Fruit fly (Drosophila melanogaster) whole organism, embryonic: ENCODE data around the gene CG32276.

Experiments used
- Bgb ChIP-seq: fragments of 200-800 bp; sonication (Bioruptor generic); IDR thresholded peaks from 2 replicates; pipeline ENCODE4 v1.3.6; 2022; ENCODE audit warnings: missing biosample characterization, missing genetic modification characterization; ENCODE audit not compliant: partially characterized antibody
- CG10431 ChIP-seq: fragments of 200-800 bp; sonication (Bioruptor generic); optimal IDR thresholded peaks from 3 replicates; lab custom pipeline; 2018; ENCODE audit warnings: missing biosample characterization, mild to moderate bottlenecking, missing genetic modification characterization
- CG14014 ChIP-seq: fragments of 200-800 bp; sonication (Bioruptor generic); IDR thresholded peaks from 2 replicates; pipeline ENCODE4 v1.3.6; 2022; ENCODE audit warnings: missing biosample characterization, missing genetic modification characterization
- CG14441 ChIP-seq: fragments of 200-800 bp; sonication (Bioruptor generic); IDR thresholded peaks from 2 replicates; pipeline ENCODE4 v1.3.6; 2022; ENCODE audit warnings: missing biosample characterization, missing genetic modification characterization
- CG14860 ChIP-seq: fragments of 200-800 bp; sonication (Bioruptor generic); IDR thresholded peaks from 3 replicates; pipeline ENCODE4 v1.3.6; 2022; ENCODE audit warnings: missing biosample characterization, missing genetic modification characterization; ENCODE audit not compliant: partially characterized antibody
- CG16813 ChIP-seq: fragments of 200-800 bp; sonication (Bioruptor generic); IDR thresholded peaks from 3 replicates; pipeline ENCODE4 v1.3.6; 2022; ENCODE audit warnings: missing biosample characterization, missing genetic modification characterization; ENCODE audit not compliant: partially characterized antibody
- CG17829 ChIP-seq: fragments of 200-800 bp; optimal IDR thresholded peaks from 2 replicates; lab custom pipeline; 2019; ENCODE audit warnings: missing biosample characterization, mild to moderate bottlenecking, missing genetic modification characterization, moderate library complexity
- CG2120 ChIP-seq: fragments of 200-800 bp; sonication (Bioruptor generic); optimal IDR thresholded peaks from 3 replicates; lab custom pipeline; 2016; ENCODE audit warnings: missing biosample characterization, missing genetic modification characterization
- CG2129 ChIP-seq: fragments of 200-800 bp; sonication (Bioruptor generic); IDR thresholded peaks from 2 replicates; pipeline ENCODE4 v1.3.6; 2022; ENCODE audit warnings: missing biosample characterization, missing genetic modification characterization; ENCODE audit not compliant: partially characterized antibody
- CG2199 ChIP-seq: fragments of 200-800 bp; sonication (Bioruptor generic); IDR thresholded peaks from 3 replicates; pipeline ENCODE4 v1.3.6; 2022; ENCODE audit warnings: missing biosample characterization, missing genetic modification characterization
- CG2875 ChIP-seq: fragments of 200-800 bp; sonication (Bioruptor generic); optimal IDR thresholded peaks from 2 replicates; lab custom pipeline; 2017; ENCODE audit warnings: missing biosample characterization, mild to moderate bottlenecking, missing genetic modification characterization, missing genetic modification reagents
- CG34224 ChIP-seq: fragments of 200-800 bp; sonication (Bioruptor generic); IDR thresholded peaks from 3 replicates; pipeline ENCODE4 v1.3.6; 2022; ENCODE audit warnings: missing biosample characterization, missing genetic modification characterization; ENCODE audit not compliant: partially characterized antibody
- CG6791 ChIP-seq: fragments of 200-800 bp; sonication (Bioruptor generic); IDR thresholded peaks from 3 replicates; pipeline ENCODE4 v1.3.6; 2022; ENCODE audit warnings: missing biosample characterization, missing genetic modification characterization; ENCODE audit not compliant: partially characterized antibody
- CG8290 ChIP-seq, 3 experiments: fragments of 200-800 bp; sonication (Bioruptor generic); optimal IDR thresholded peaks; 2 replicates each; lab custom pipeline; 2016 to 2019; ENCODE audit warnings: missing biosample characterization in 3 of 3, missing genetic modification characterization in 3 of 3, mild to moderate bottlenecking in 2 of 3, moderate library complexity in 1 of 3
- CG8924 ChIP-seq: fragments of 200-800 bp; optimal IDR thresholded peaks from 3 replicates; lab custom pipeline; 2019; ENCODE audit warnings: missing biosample characterization, mild to moderate bottlenecking, missing genetic modification characterization, moderate library complexity
- CG9797 ChIP-seq: fragments of 200-800 bp; sonication (Bioruptor generic); optimal IDR thresholded peaks from 3 replicates; lab custom pipeline; 2018; ENCODE audit warnings: missing biosample characterization, mild to moderate bottlenecking, missing genetic modification characterization
- Dad ChIP-seq: fragments of 200-800 bp; sonication (Bioruptor generic); optimal IDR thresholded peaks from 3 replicates; lab custom pipeline; 2016; ENCODE audit warnings: missing biosample characterization, missing genetic modification characterization
- Dref ChIP-seq: fragments of 200-800 bp; sonication (Bioruptor generic); IDR thresholded peaks from 2 replicates; pipeline ENCODE4 v1.3.6; 2022; ENCODE audit warnings: missing biosample characterization, missing genetic modification characterization
- E2f2 ChIP-seq: fragments of 200-800 bp; sonication (Bioruptor generic); IDR thresholded peaks from 2 replicates; pipeline ENCODE4 v1.3.6; 2022; ENCODE audit warnings: missing biosample characterization, missing genetic modification characterization
- Fer1 ChIP-seq: fragments of 200-800 bp; sonication (Bioruptor generic); optimal IDR thresholded peaks from 2 replicates; lab custom pipeline; 2017; ENCODE audit warnings: missing biosample characterization, mild to moderate bottlenecking, missing genetic modification characterization
- Gug ChIP-seq: fragments of 200-800 bp; sonication (Bioruptor generic); IDR thresholded peaks from 4 replicates; pipeline ENCODE4 v1.3.6; 2022; ENCODE audit warnings: missing biosample characterization, missing genetic modification characterization
- HHEX ChIP-seq: fragments of 200-800 bp; sonication (Bioruptor generic); optimal IDR thresholded peaks from 3 replicates; lab custom pipeline; 2017; ENCODE audit warnings: missing biosample characterization, mild to moderate bottlenecking, missing genetic modification characterization, missing genetic modification reagents
- HLH4C ChIP-seq: fragments of 200-800 bp; sonication (Bioruptor generic); IDR thresholded peaks from 3 replicates; pipeline ENCODE4 v1.3.6; 2022; ENCODE audit warnings: missing biosample characterization, missing genetic modification characterization; ENCODE audit not compliant: partially characterized antibody
- MBD-R2 ChIP-seq: fragments of 200-800 bp; sonication (Bioruptor generic); IDR thresholded peaks from 2 replicates; pipeline ENCODE4 v1.3.6; 2022; ENCODE audit warnings: missing biosample characterization, missing genetic modification characterization
- Mad ChIP-seq: fragments of 200-800 bp; sonication (Bioruptor generic); optimal IDR thresholded peaks from 2 replicates; lab custom pipeline; 2016; ENCODE audit warnings: missing biosample characterization, missing genetic modification characterization
- Mrtf ChIP-seq: fragments of 200-800 bp; sonication (Bioruptor generic); IDR thresholded peaks from 3 replicates; pipeline ENCODE4 v1.3.6; 2022; ENCODE audit warnings: missing biosample characterization, missing genetic modification characterization
- Myb ChIP-seq: fragments of 200-800 bp; sonication (Bioruptor generic); optimal IDR thresholded peaks from 2 replicates; lab custom pipeline; 2016; ENCODE audit warnings: missing biosample characterization, missing genetic modification characterization
- Pdp1 ChIP-seq, 2 experiments: fragments of 200-800 bp; sonication (Bioruptor generic); optimal IDR thresholded peaks; 3 replicates each; lab custom pipeline; 2016; ENCODE audit warnings: missing biosample characterization in 2 of 2, missing genetic modification characterization in 2 of 2, mild to moderate bottlenecking in 1 of 2, moderate library complexity in 1 of 2
- Sry-δ ChIP-seq: fragments of 200-800 bp; sonication (Bioruptor generic); optimal IDR thresholded peaks from 2 replicates; lab custom pipeline; 2016; ENCODE audit warnings: missing biosample characterization, missing genetic modification characterization
- Stat92E ChIP-seq, 3 experiments: fragments of >200 bp in 2 of 3; fragments of 200-800 bp in 1 of 3; sonication (Bioruptor generic) in 1 of 3; optimal IDR thresholded peaks; 2 replicates each; lab custom pipeline; 2017 to 2019; ENCODE audit warnings: missing biosample characterization in 3 of 3, missing genetic modification characterization in 3 of 3, mild to moderate bottlenecking in 1 of 3, moderate library complexity in 1 of 3
- Trl ChIP-seq, 3 experiments: fragments of >200 bp in 2 of 3; fragments of 200-800 bp in 1 of 3; sonication (Bioruptor generic) in 1 of 3; optimal IDR thresholded peaks; 2 replicates in 1 of 3; 3 replicates in 2 of 3; lab custom pipeline; 2016 to 2017; ENCODE audit warnings: missing biosample characterization in 1 of 3, missing genetic modification characterization in 1 of 3
- bbx ChIP-seq: fragments of 200-800 bp; sonication (Bioruptor generic); IDR thresholded peaks from 2 replicates; pipeline ENCODE4 v1.3.6; 2022; ENCODE audit warnings: missing biosample characterization, missing genetic modification characterization; ENCODE audit not compliant: partially characterized antibody
- dm ChIP-seq: fragments of 200-800 bp; sonication (Bioruptor generic); optimal IDR thresholded peaks from 3 replicates; lab custom pipeline; 2016; ENCODE audit warnings: missing biosample characterization, missing genetic modification characterization
- dmrt11E ChIP-seq: fragments of 200-800 bp; sonication (Bioruptor generic); optimal IDR thresholded peaks from 3 replicates; lab custom pipeline; 2018; ENCODE audit warnings: missing biosample characterization, mild to moderate bottlenecking, missing genetic modification characterization, moderate library complexity
- ems ChIP-seq: fragments of 200-800 bp; sonication (Bioruptor generic); optimal IDR thresholded peaks from 3 replicates; lab custom pipeline; 2016; ENCODE audit warnings: missing biosample characterization, missing genetic modification characterization
- fd96Cb ChIP-seq: fragments of 200-800 bp; sonication (Bioruptor generic); optimal IDR thresholded peaks from 2 replicates; lab custom pipeline; 2018; ENCODE audit warnings: missing biosample characterization, mild to moderate bottlenecking, missing genetic modification characterization, moderate library complexity
- gfzf ChIP-seq: fragments of 200-800 bp; sonication (Bioruptor generic); optimal IDR thresholded peaks from 2 replicates; lab custom pipeline; 2016; ENCODE audit warnings: missing biosample characterization, mild to moderate bottlenecking, missing genetic modification characterization, moderate library complexity
- gro ChIP-seq: fragments of 200-800 bp; sonication (Bioruptor generic); optimal IDR thresholded peaks from 2 replicates; lab custom pipeline; 2016; ENCODE audit warnings: missing biosample characterization, missing genetic modification characterization
- hbn ChIP-seq: fragments of 200-800 bp; sonication (Bioruptor generic); IDR thresholded peaks from 2 replicates; pipeline ENCODE4 v1.3.6; 2022; ENCODE audit warnings: missing biosample characterization, missing genetic modification characterization; ENCODE audit not compliant: partially characterized antibody
- insv ChIP-seq, 2 experiments: fragments of 200-800 bp; sonication (Bioruptor generic); optimal IDR thresholded peaks; 3 replicates each; lab custom pipeline; 2016 to 2018; ENCODE audit warnings: missing biosample characterization in 2 of 2, missing genetic modification characterization in 2 of 2
- lilli ChIP-seq: fragments of 200-800 bp; sonication (Bioruptor generic); optimal IDR thresholded peaks from 3 replicates; lab custom pipeline; 2016; ENCODE audit warnings: missing biosample characterization, missing genetic modification characterization
- mirr ChIP-seq: fragments of 200-800 bp; sonication (Bioruptor generic); optimal IDR thresholded peaks from 3 replicates; lab custom pipeline; 2018; ENCODE audit warnings: missing biosample characterization, mild to moderate bottlenecking, missing genetic modification characterization
- pum ChIP-seq: fragments of 200-800 bp; sonication (Bioruptor generic); optimal IDR thresholded peaks from 2 replicates; lab custom pipeline; 2016; ENCODE audit warnings: missing biosample characterization, missing genetic modification characterization
- pzg ChIP-seq: fragments of 200-800 bp; sonication (Bioruptor generic); optimal IDR thresholded peaks from 3 replicates; lab custom pipeline; 2018; ENCODE audit warnings: missing biosample characterization, mild to moderate bottlenecking, missing genetic modification characterization, moderate library complexity
- run ChIP-seq: fragments of 200-800 bp; sonication (Bioruptor generic); optimal IDR thresholded peaks from 3 replicates; lab custom pipeline; 2018; ENCODE audit warnings: missing biosample characterization, mild to moderate bottlenecking, missing genetic modification characterization
- sd ChIP-seq: fragments of 200-800 bp; sonication (Bioruptor generic); optimal IDR thresholded peaks from 3 replicates; lab custom pipeline; 2018; ENCODE audit warnings: missing biosample characterization, mild to moderate bottlenecking, missing genetic modification characterization, moderate library complexity
- shn ChIP-seq: fragments of 200-800 bp; sonication (Bioruptor generic); optimal IDR thresholded peaks from 3 replicates; lab custom pipeline; 2016; ENCODE audit warnings: missing biosample characterization, missing genetic modification characterization
- tap ChIP-seq: fragments of 200-800 bp; optimal IDR thresholded peaks from 3 replicates; lab custom pipeline; 2019; ENCODE audit warnings: missing biosample characterization, mild to moderate bottlenecking, missing genetic modification characterization, moderate library complexity

The CG32276 gene

dm6 chr3L:3164951-3165350 is 33.9 kb downstream of the CG32276 start, which contains the start of gene CG32280 (continued):
- TF ChIP-seq HLH4C (GFP tag; lab: Robert Waterston, UW): peak; percentile 86
- TF ChIP-seq CG16813: peak; percentile 82
- TF ChIP-seq dmrt11E (tag; lab: Kevin White, UChicago): no peak
- peak; percentile 96 for TF ChIP-seq Dref (GFP tag; lab: Robert Waterston, UW)
- peak; percentile 26 for TF ChIP-seq dm (GFP tag; lab: Kevin White, UChicago)
- TF ChIP-seq Mad (GFP tag; lab: Kevin White, UChicago): peak; percentile 10
- no peak for TF ChIP-seq CG10431 (GFP tag; lab: Kevin White, UChicago)
- TF ChIP-seq fd96Cb (tag; lab: Kevin White, UChicago): no peak
- 0 out of 3 replicates have a peak, but pooled peaks have one; percentile 6 for TF ChIP-seq CG2199 (GFP tag; lab: Robert Waterston, UW)
- no peak for TF ChIP-seq Trl (optimal IDR thresholded peaks at IDR 0.05; lab: Kevin White, UChicago)
- TF ChIP-seq Trl (GFP tag; optimal IDR thresholded peaks at IDR 0.05; lab: Kevin White, UChicago): peak; percentile 15
- peak; percentile 80 for TF ChIP-seq Sry-δ (GFP tag; lab: Kevin White, UChicago)
- peak; percentile 32 for TF ChIP-seq Dad (GFP tag; lab: Kevin White, UChicago)
- no peak for TF ChIP-seq run (tag; lab: Kevin White, UChicago)
- peak in 1 of 2 experiments; percentile 11 for TF ChIP-seq insv (GFP tag; optimal IDR thresholded peaks at IDR 0.05; lab: Kevin White, UChicago)
- TF ChIP-seq pzg (GFP tag; lab: Kevin White, UChicago): peak; percentile 91
- TF ChIP-seq CG14441: peak; percentile 46; the same call in 1 of the 2 replicates
- peak; percentile 19 for TF ChIP-seq CG8290 (GFP tag; optimal IDR thresholded peaks at IDR 0.05; lab: Kevin White, UChicago)
- TF ChIP-seq CG8290 (tag; optimal IDR thresholded peaks at IDR 0.05; lab: Kevin White, UChicago): no peak
- peak; percentile 47 for TF ChIP-seq CG8924 (tag; lab: Kevin White, UChicago)
- TF ChIP-seq CG9797 (GFP tag; lab: Kevin White, UChicago): peak; percentile 77
- peak; percentile 22 for TF ChIP-seq ems (GFP tag; lab: Kevin White, UChicago)
- peak; percentile 82 for TF ChIP-seq MBD-R2 (GFP tag; lab: Robert Waterston, UW)
- TF ChIP-seq Mrtf (GFP tag; lab: Robert Waterston, UW): no peak
- TF ChIP-seq CG17829: peak; percentile 33
- peak; percentile 47 for TF ChIP-seq HHEX (GFP tag; lab: Kevin White, UChicago)
- TF ChIP-seq Myb: peak; percentile 82
- TF ChIP-seq shn (GFP tag; lab: Kevin White, UChicago): peak; percentile 56
- peak in 1 of 3 experiments; percentile 61 for TF ChIP-seq Stat92E (GFP tag; optimal IDR thresholded peaks at IDR 0.05; lab: Kevin White, UChicago)
- no peak for TF ChIP-seq CG2875 (GFP tag; lab: Kevin White, UChicago)
- peak; percentile 82 for TF ChIP-seq CG14860 (GFP tag; lab: Robert Waterston, UW)
- peak; percentile 45; the same call in 2 of the 4 replicates for TF ChIP-seq Gug (GFP tag; lab: Robert Waterston, UW)
- TF ChIP-seq CG6791 (GFP tag; lab: Robert Waterston, UW): peak; percentile 89
- peak; percentile 45; the same call in 1 of the 2 replicates for TF ChIP-seq E2f2 (GFP tag; lab: Robert Waterston, UW)
- TF ChIP-seq sd (tag; lab: Kevin White, UChicago): peak; percentile 82
- TF ChIP-seq gfzf (GFP tag; lab: Kevin White, UChicago): peak; percentile 86
- TF ChIP-seq tap (tag; lab: Kevin White, UChicago): no peak
- peak; percentile 90 for TF ChIP-seq CG34224 (GFP tag; lab: Robert Waterston, UW)
- TF ChIP-seq Fer1 (GFP tag; lab: Kevin White, UChicago): peak; percentile 40
- TF ChIP-seq Bgb (GFP tag; lab: Robert Waterston, UW): peak; percentile 95
- TF ChIP-seq CG2129: peak; percentile 76
- peak; percentile 0 for TF ChIP-seq mirr
- TF ChIP-seq pum (GFP tag; lab: Kevin White, UChicago): peak; percentile 6
- peak; percentile 91 for TF ChIP-seq hbn (GFP tag; lab: Robert Waterston, UW)
- peak in 1 of 2 experiments; percentile 49 for TF ChIP-seq Pdp1 (GFP tag; optimal IDR thresholded peaks at IDR 0.05; lab: Kevin White, UChicago)
- TF ChIP-seq CG14014 (GFP tag; lab: Robert Waterston, UW): peak; percentile 16; the same call in 1 of the 2 replicates
- peak; percentile 51 for TF ChIP-seq CG2120
- peak; percentile 61 for TF ChIP-seq gro
- TF ChIP-seq bbx (GFP tag; lab: Robert Waterston, UW): peak; percentile 91
- peak; percentile 48 for TF ChIP-seq lilli (GFP tag; lab: Kevin White, UChicago)
